Fruit fly (Drosophila melanogaster) whole organism, pupa: Measurements from ENCODE around the gene Osi15.

Source experiments
- CG10348 ChIP-seq: fragments of 200-800 bp; sonication (Bioruptor generic); IDR thresholded peaks from 2 replicates; pipeline ENCODE4 v1.3.6; 2022; ENCODE audit warnings: missing biosample characterization, missing genetic modification characterization
- CG14655 ChIP-seq: fragments of 200-800 bp; sonication (Bioruptor generic); optimal IDR thresholded peaks from 3 replicates; lab custom pipeline; 2017; ENCODE audit warnings: mild to moderate bottlenecking, missing biosample characterization, missing genetic modification reagents, missing genetic modification characterization
- CG17806 ChIP-seq: fragments of 200-800 bp; sonication (Bioruptor generic); optimal IDR thresholded peaks from 2 replicates; lab custom pipeline; 2018; ENCODE audit warnings: missing biosample characterization, mild to moderate bottlenecking, missing genetic modification characterization, moderate library complexity
- CG32121 ChIP-seq: fragments of 200-800 bp; sonication (Bioruptor generic); IDR thresholded peaks from 2 replicates; pipeline ENCODE4 v1.3.6; 2022; ENCODE audit warnings: missing biosample characterization, missing genetic modification characterization
- CG4496 ChIP-seq: fragments of 200-800 bp; sonication (Bioruptor generic); IDR thresholded peaks from 3 replicates; pipeline ENCODE4 v1.3.6; 2022; ENCODE audit warnings: missing biosample characterization, missing genetic modification characterization
- CG8159 ChIP-seq: fragments of 200-800 bp; sonication (Bioruptor generic); optimal IDR thresholded peaks from 3 replicates; lab custom pipeline; 2018; ENCODE audit warnings: missing biosample characterization, mild to moderate bottlenecking, missing genetic modification characterization, moderate library complexity
- CG8301 ChIP-seq: fragments of 200-800 bp; sonication (Bioruptor generic); optimal IDR thresholded peaks from 2 replicates; lab custom pipeline; 2018; ENCODE audit warnings: missing biosample characterization, mild to moderate bottlenecking, missing genetic modification characterization
- EcR ChIP-seq: fragments of 200-800 bp; sonication (Bioruptor generic); optimal IDR thresholded peaks from 3 replicates; lab custom pipeline; 2019; ENCODE audit warnings: missing biosample characterization, missing genetic modification characterization, mild to moderate bottlenecking, moderate library complexity, missing genetic modification reagents
- Ets98B ChIP-seq: fragments of 200-800 bp; sonication (Bioruptor generic); IDR thresholded peaks from 2 replicates; pipeline ENCODE4 v1.3.6; 2022; ENCODE audit warnings: missing biosample characterization, missing genetic modification characterization
- Pif1B ChIP-seq: fragments of 200-800 bp; sonication (Bioruptor generic); optimal IDR thresholded peaks from 3 replicates; lab custom pipeline; 2016; ENCODE audit warnings: missing biosample characterization, missing genetic modification characterization
- fd96Ca ChIP-seq: fragments of 200-800 bp; sonication (Bioruptor generic); IDR thresholded peaks from 3 replicates; pipeline ENCODE4 v1.3.6; 2022; ENCODE audit warnings: missing biosample characterization, missing genetic modification characterization

- TF ChIP-seq CG8301 (tag; lab: Kevin White, UChicago), result no peak
- TF ChIP-seq Ets98B, result no peak
- TF ChIP-seq CG8159 (tag; lab: Kevin White, UChicago), result no peak
- no peak for TF ChIP-seq CG14655 (GFP tag; lab: Kevin White, UChicago)
- no peak for TF ChIP-seq CG4496 (GFP tag; lab: Robert Waterston, UW)
- TF ChIP-seq EcR (GFP tag; lab: Kevin White, UChicago), result no peak
- TF ChIP-seq CG17806 (tag; lab: Kevin White, UChicago), result no peak
- TF ChIP-seq CG32121 (GFP tag; lab: Robert Waterston, UW), result no peak
- no peak for TF ChIP-seq Pif1B (GFP tag; lab: Kevin White, UChicago)
- no peak for TF ChIP-seq fd96Ca (GFP tag; lab: Robert Waterston, UW)
- no peak for TF ChIP-seq CG10348 (GFP tag; lab: Robert Waterston, UW)
Observed at dm6 chr3R:6278231-6278630, 23.4 kb upstream of the Osi15 start, which contains the start of gene Osi12.
